Fruit fly (Drosophila melanogaster) whole organism, pupa: ENCODE measurements around the gene CG45079.
A peak's percentile ranks its signal among the peaks of the same experiment; 100 is the strongest.

ENCODE experiments used
- CG10348 ChIP-seq: fragments of 200-800 bp; sonication (Bioruptor generic); IDR thresholded peaks from 2 replicates; pipeline ENCODE4 v1.3.6; 2022; ENCODE audit warnings: missing biosample characterization, missing genetic modification characterization
- CG12605 ChIP-seq: fragments of 200-800 bp; sonication (Bioruptor generic); IDR thresholded peaks from 2 replicates; pipeline ENCODE4 v1.3.6; 2022; ENCODE audit warnings: missing biosample characterization, missing genetic modification characterization
- CG13204 ChIP-seq: fragments of 200-800 bp; sonication (Bioruptor generic); optimal IDR thresholded peaks from 2 replicates; lab custom pipeline; 2018; ENCODE audit warnings: missing biosample characterization, mild to moderate bottlenecking, missing genetic modification characterization, moderate library complexity
- CG14655 ChIP-seq: fragments of 200-800 bp; sonication (Bioruptor generic); optimal IDR thresholded peaks from 3 replicates; lab custom pipeline; 2017; ENCODE audit warnings: mild to moderate bottlenecking, missing biosample characterization, missing genetic modification reagents, missing genetic modification characterization
- CG15710 ChIP-seq: fragments of 200-800 bp; sonication (Bioruptor generic); optimal IDR thresholded peaks from 2 replicates; lab custom pipeline; 2018; ENCODE audit warnings: missing biosample characterization, mild to moderate bottlenecking, missing genetic modification characterization, moderate library complexity
- CG17806 ChIP-seq: fragments of 200-800 bp; sonication (Bioruptor generic); optimal IDR thresholded peaks from 2 replicates; lab custom pipeline; 2018; ENCODE audit warnings: missing biosample characterization, mild to moderate bottlenecking, missing genetic modification characterization, moderate library complexity
- CG32121 ChIP-seq: fragments of 200-800 bp; sonication (Bioruptor generic); IDR thresholded peaks from 2 replicates; pipeline ENCODE4 v1.3.6; 2022; ENCODE audit warnings: missing biosample characterization, missing genetic modification characterization
- CG34367 ChIP-seq: fragments of 200-800 bp; sonication (Bioruptor generic); optimal IDR thresholded peaks from 2 replicates; lab custom pipeline; 2018; ENCODE audit warnings: missing biosample characterization, mild to moderate bottlenecking, missing genetic modification characterization
- CG4496 ChIP-seq: fragments of 200-800 bp; sonication (Bioruptor generic); IDR thresholded peaks from 3 replicates; pipeline ENCODE4 v1.3.6; 2022; ENCODE audit warnings: missing biosample characterization, missing genetic modification characterization
- CG8159 ChIP-seq: fragments of 200-800 bp; sonication (Bioruptor generic); optimal IDR thresholded peaks from 3 replicates; lab custom pipeline; 2018; ENCODE audit warnings: missing biosample characterization, mild to moderate bottlenecking, missing genetic modification characterization, moderate library complexity
- CG8301 ChIP-seq: fragments of 200-800 bp; sonication (Bioruptor generic); optimal IDR thresholded peaks from 2 replicates; lab custom pipeline; 2018; ENCODE audit warnings: missing biosample characterization, mild to moderate bottlenecking, missing genetic modification characterization
- CG9948 ChIP-seq: fragments of 200-800 bp; sonication (Bioruptor generic); optimal IDR thresholded peaks from 2 replicates; lab custom pipeline; 2018; ENCODE audit warnings: missing biosample characterization, mild to moderate bottlenecking, missing genetic modification characterization, moderate library complexity
- D1 ChIP-seq: fragments of 200-800 bp; sonication (Bioruptor generic); optimal IDR thresholded peaks from 2 replicates; lab custom pipeline; 2018; ENCODE audit warnings: missing biosample characterization, mild to moderate bottlenecking, missing genetic modification characterization, moderate library complexity
- EcR ChIP-seq: fragments of 200-800 bp; sonication (Bioruptor generic); optimal IDR thresholded peaks from 3 replicates; lab custom pipeline; 2019; ENCODE audit warnings: missing biosample characterization, missing genetic modification characterization, mild to moderate bottlenecking, moderate library complexity, missing genetic modification reagents
- Ets98B ChIP-seq: fragments of 200-800 bp; sonication (Bioruptor generic); IDR thresholded peaks from 2 replicates; pipeline ENCODE4 v1.3.6; 2022; ENCODE audit warnings: missing biosample characterization, missing genetic modification characterization
- Pif1A ChIP-seq: fragments of 200-800 bp; sonication (Bioruptor generic); optimal IDR thresholded peaks from 3 replicates; lab custom pipeline; 2016; ENCODE audit warnings: missing biosample characterization, missing genetic modification characterization
- Pif1B ChIP-seq: fragments of 200-800 bp; sonication (Bioruptor generic); optimal IDR thresholded peaks from 3 replicates; lab custom pipeline; 2016; ENCODE audit warnings: missing biosample characterization, missing genetic modification characterization
- Snoo ChIP-seq: fragments of 200-800 bp; sonication (Bioruptor generic); optimal IDR thresholded peaks from 3 replicates; lab custom pipeline; 2017; ENCODE audit warnings: missing biosample characterization, mild to moderate bottlenecking, missing genetic modification characterization, inconsistent platforms
- fd96Ca ChIP-seq: fragments of 200-800 bp; sonication (Bioruptor generic); IDR thresholded peaks from 3 replicates; pipeline ENCODE4 v1.3.6; 2022; ENCODE audit warnings: missing biosample characterization, missing genetic modification characterization
- gl ChIP-seq: fragments of 200-800 bp; sonication (Bioruptor generic); optimal IDR thresholded peaks from 2 replicates; lab custom pipeline; 2018; ENCODE audit warnings: missing biosample characterization, mild to moderate bottlenecking, missing genetic modification characterization
- rn ChIP-seq: fragments of 200-800 bp; sonication (Bioruptor generic); IDR thresholded peaks from 2 replicates; pipeline ENCODE4 v1.3.6; 2022; ENCODE audit warnings: missing biosample characterization, missing genetic modification characterization

CG45079 gene

DNA sequence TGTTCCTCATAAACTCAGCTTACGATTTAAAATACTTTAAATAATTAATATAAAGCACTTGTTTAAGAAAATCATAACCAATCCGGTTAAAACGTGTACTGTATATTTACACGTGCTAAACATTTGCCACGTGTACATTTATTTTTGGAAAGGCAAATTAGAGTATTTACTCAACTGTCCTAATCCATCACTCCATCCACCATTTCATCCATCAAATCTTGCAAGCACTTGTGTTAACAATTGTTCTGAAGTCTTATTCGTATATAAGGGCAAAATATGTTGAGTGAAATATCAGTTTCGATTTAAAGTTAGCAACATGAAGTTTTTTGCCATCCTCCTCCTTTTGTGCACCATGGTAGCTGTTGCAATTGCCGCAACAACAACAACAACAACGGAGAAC lies 3.0 kb upstream of the CG45079 start, which contains the start of gene CG42779:
Gene CG42779, plus strand, starts transcription at position 301 of the 400 bp plus-strand sequence.
- TF ChIP-seq CG8301 (tag; lab: Kevin White, UChicago): no peak
- no peak for TF ChIP-seq CG14655
- no peak for TF ChIP-seq CG15710
- no peak for TF ChIP-seq Pif1B (GFP tag; lab: Kevin White, UChicago)
- no peak for TF ChIP-seq CG32121
- no peak for TF ChIP-seq CG8159 (tag; lab: Kevin White, UChicago)
- no peak for TF ChIP-seq fd96Ca (GFP tag; lab: Robert Waterston, UW)
- no peak for TF ChIP-seq D1 (tag; lab: Kevin White, UChicago)
- TF ChIP-seq rn: no peak
- no peak for TF ChIP-seq CG12605 (GFP tag; lab: Robert Waterston, UW)
- TF ChIP-seq CG9948: no peak
- no peak for TF ChIP-seq CG13204 (GFP tag; lab: Kevin White, UChicago)
- TF ChIP-seq gl (tag; lab: Kevin White, UChicago): no peak
- TF ChIP-seq CG10348: no peak
- TF ChIP-seq CG34367 (tag; lab: Kevin White, UChicago): no peak

DNA sequence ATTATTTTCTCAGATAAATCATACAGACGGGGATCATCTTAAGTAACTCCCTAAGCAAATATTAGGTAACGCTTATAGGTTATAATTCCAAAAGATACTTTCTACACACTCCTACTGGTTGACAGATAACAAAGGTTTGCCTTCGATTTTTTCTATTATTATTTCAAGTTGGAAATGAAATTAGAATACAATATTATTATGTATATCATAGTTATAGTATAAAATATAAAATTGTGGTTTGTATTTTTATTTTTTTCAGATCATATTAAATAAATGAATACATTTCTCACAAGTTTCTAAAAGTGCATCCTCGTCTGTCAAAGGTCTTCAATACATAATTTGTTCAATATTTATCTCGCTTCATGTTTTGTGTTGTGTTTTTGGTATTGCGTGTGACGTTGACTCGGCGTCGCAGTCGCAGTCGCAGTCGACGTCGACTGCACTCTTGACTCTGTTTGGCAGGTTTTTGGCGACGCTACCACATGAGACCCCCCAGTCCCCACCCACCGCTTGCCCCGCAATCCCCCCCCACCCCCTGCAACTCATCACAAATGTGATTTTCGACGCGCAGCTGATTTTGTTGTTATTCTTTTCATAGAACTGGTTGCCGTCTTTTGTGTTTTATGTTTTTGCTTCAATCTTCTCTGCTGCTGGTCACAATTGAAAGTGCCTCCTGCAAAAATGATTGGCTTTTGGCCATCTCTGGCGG lies 1.3 kb upstream of the CG45079 start:
- TF ChIP-seq CG8301 (tag; lab: Kevin White, UChicago) (no peak), EcR (GFP tag; lab: Kevin White, UChicago) (no peak), CG34367 (tag; lab: Kevin White, UChicago) (no peak), CG32121 (no peak), CG14655 (peak; percentile 36), Pif1A (GFP tag; lab: Kevin White, UChicago) (no peak), rn (no peak), fd96Ca (GFP tag; lab: Robert Waterston, UW) (0 out of 3 replicates have a peak, but pooled peaks have one; percentile 7), CG10348 (no peak), CG17806 (no peak)

DNA sequence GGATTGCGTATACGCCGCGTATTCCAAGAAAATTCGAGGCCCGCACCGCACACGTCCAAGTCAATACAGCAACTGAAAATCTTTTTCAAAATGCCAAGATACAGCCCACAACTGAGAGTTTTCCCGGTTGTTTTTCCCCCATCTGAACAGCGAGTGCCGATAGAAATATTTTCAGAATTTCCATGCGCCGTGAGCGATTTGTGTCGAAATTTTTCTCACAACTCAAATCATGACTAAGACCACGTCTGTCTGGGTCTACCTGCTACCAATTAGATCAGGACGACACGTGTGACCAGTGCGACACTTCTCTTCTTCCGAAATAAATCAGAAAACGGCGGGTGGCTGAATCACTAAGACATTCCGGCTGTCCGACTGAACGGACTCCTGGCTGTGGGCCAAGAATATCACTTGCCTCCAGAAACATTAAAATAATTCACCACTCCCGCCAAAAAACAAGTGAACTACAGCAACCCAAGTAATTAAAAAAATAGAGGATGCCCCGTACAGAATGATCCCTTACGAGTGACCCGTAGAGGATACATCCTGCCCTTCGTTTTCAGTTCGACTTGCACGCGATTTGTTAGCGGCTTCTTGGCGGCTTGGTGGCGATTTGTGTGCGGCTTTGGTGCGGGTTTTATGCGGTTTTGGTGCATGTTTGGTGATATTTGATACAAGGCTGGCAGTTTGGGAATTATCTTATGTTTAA lies 1.2 kb downstream of the CG45079 start, which contains the start of gene cher:
Gene cher, minus strand, starts transcription at position 51 of the 706 bp plus-strand sequence.
- TF ChIP-seq CG8301 (tag; lab: Kevin White, UChicago) (no peak), CG4496 (GFP tag; lab: Robert Waterston, UW) (no peak), fd96Ca (GFP tag; lab: Robert Waterston, UW) (no peak), CG9948 (no peak), CG13204 (GFP tag; lab: Kevin White, UChicago) (no peak), rn (no peak), Pif1B (GFP tag; lab: Kevin White, UChicago) (no peak), Ets98B (no peak), CG34367 (tag; lab: Kevin White, UChicago) (no peak), Snoo (tag; lab: Kevin White, UChicago) (no peak), EcR (GFP tag; lab: Kevin White, UChicago) (no peak), CG14655 (no peak), Pif1A (GFP tag; lab: Kevin White, UChicago) (no peak), CG32121 (no peak), CG15710 (no peak), gl (tag; lab: Kevin White, UChicago) (no peak), CG8159 (tag; lab: Kevin White, UChicago) (no peak)

DNA sequence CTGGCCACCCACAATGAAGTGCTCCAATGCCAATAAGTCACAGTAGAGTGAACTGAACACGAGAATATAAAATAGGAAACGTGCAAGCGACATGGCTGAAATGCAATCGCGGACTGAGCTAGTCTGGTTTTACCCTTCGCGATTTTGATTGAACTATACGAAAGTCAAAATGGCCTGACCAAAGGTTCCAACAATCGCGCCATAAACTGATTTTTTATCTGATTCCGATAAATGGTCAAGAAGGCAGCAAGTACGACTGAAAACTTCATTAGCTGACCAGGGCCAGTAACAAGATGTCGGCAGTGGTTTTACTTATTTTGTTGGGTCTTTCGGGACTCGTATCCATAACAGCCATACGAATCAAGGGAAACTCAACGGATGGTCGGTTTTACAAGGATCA lies 2.6 kb downstream of the CG45079 start, which contains the start of the genes CG17477 and CG31269:
Gene CG17477, minus strand, starts transcription at position 101 of the 400 bp plus-strand sequence.
Gene CG31269, plus strand, starts transcription at position 289 of the 400 bp plus-strand sequence.
- TF ChIP-seq CG10348: no peak
- TF ChIP-seq CG32121: no peak
- TF ChIP-seq Ets98B: no peak
- TF ChIP-seq, all 21 proteins: peak for 0

DNA sequence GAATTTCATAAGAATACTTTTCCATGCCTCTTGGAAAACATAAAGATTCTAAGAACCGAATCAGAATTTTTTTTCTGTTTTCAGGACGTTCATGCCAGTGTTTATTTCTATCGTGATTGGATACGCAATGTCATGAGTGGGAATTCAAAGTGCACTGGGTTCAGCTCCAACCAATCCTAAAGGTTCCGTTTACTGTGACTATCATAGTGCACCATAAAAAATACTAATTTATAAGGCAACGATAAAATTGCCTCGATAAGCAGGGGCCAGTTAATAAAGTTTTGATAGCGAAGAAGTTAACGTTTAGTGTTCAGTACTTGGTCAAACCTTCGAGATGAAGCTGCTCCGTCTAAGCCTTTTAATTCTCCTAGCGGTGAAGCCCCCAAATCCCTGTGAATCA lies 3.6 kb downstream of the CG45079 start, which contains the start of gene CG31265:
Gene CG31265, plus strand, starts transcription at position 301 of the 400 bp plus-strand sequence.
- TF ChIP-seq CG8159 (tag; lab: Kevin White, UChicago): no peak
- TF ChIP-seq rn: no peak
- no peak for TF ChIP-seq CG13204 (GFP tag; lab: Kevin White, UChicago)
- TF ChIP-seq CG34367 (tag; lab: Kevin White, UChicago): no peak
- no peak for TF ChIP-seq CG4496 (GFP tag; lab: Robert Waterston, UW)
- no peak for TF ChIP-seq CG17806
- no peak for TF ChIP-seq Pif1B (GFP tag; lab: Kevin White, UChicago)
- TF ChIP-seq CG10348: no peak
- TF ChIP-seq Snoo (tag; lab: Kevin White, UChicago): no peak
- no peak for TF ChIP-seq CG15710
- TF ChIP-seq CG9948: no peak

DNA sequence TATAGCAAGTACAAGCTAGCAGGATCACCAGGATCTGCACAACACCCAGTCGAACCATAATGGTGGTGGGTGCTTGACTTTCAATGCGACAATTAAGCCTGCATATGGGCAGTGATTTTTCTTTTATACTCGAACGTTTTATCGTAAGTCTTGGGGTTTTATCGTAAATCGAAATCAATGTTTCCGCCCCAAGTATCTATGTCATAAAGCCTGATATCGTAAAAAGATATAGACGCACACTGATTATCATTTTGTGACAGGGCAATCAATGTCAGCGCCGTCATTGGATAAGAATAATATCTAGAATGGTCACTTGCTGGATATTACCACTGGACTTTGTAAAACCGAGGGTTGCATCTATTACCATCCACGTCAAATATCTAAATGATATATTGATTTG lies 6.0 kb downstream of the CG45079 start, which contains the start of gene CG17475:
Gene CG17475, minus strand, starts transcription at position 101 of the 400 bp plus-strand sequence.
- TF ChIP-seq rn (no peak), EcR (GFP tag; lab: Kevin White, UChicago) (no peak), CG8301 (tag; lab: Kevin White, UChicago) (no peak), CG13204 (GFP tag; lab: Kevin White, UChicago) (no peak), Pif1B (GFP tag; lab: Kevin White, UChicago) (no peak), D1 (tag; lab: Kevin White, UChicago) (no peak), CG12605 (GFP tag; lab: Robert Waterston, UW) (no peak), Snoo (tag; lab: Kevin White, UChicago) (no peak), gl (tag; lab: Kevin White, UChicago) (no peak)
- TF ChIP-seq, all 21 proteins: peak for 0
